Worm (Caenorhabditis elegans) whole organism, L4/young adult: ENCODE data around the gene bgnt-1.2.
"Not testable (repeated sequence)": the region's sequence is repeated elsewhere in the genome, so short reads cannot be mapped to it uniquely, and the experiment has no call there.

Source experiments
- W03F9.2 ChIP-seq: fragments of 150-350 bp; optimal IDR thresholded peaks from 2 replicates; lab custom pipeline; 2014; ENCODE audit warnings: missing biosample characterization, missing genetic modification characterization
- dao-5 ChIP-seq: sonication (generic microtip); optimal IDR thresholded peaks from 2 replicates; lab custom pipeline; 2016; ENCODE audit warnings: missing genotype, missing genetic modification characterization, moderate library complexity, missing compliant biosample characterization
- him-1 ChIP-seq: sonication (generic microtip); optimal IDR thresholded peaks from 2 replicates; lab custom pipeline; 2016; ENCODE audit warnings: missing genotype, missing genetic modification reagents, missing genetic modification characterization, missing compliant biosample characterization

Gene bgnt-1.2

DNA sequence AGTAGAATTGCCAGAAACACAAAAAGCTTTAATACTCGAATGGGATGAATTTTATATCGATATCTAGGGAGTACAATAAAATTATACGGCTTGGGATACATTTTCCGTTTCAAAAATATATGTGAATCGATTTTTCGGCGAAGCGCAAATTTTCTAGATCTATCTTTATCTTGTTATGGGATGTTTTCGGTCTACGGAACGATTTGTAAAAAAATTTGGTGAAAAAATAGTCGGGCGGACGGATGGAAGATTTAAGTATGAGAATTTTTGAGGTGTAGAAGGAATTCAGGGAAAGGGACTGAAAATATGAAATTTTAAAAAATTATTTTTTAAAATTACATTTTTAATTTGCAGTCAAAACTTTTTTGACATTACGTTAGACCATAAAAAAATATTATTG is 12.5 kb downstream of the bgnt-1.2 start, which contains the start of gene F22F7.4:
Gene F22F7.4 (minus strand): TSS at position 101 of the 400 bp plus-strand sequence.
- TF ChIP-seq him-1 (tag; lab: Kevin White, UChicago) (no peak), W03F9.2 (tag; lab: Kevin White, UChicago) (no peak), dao-5 (no peak)

DNA sequence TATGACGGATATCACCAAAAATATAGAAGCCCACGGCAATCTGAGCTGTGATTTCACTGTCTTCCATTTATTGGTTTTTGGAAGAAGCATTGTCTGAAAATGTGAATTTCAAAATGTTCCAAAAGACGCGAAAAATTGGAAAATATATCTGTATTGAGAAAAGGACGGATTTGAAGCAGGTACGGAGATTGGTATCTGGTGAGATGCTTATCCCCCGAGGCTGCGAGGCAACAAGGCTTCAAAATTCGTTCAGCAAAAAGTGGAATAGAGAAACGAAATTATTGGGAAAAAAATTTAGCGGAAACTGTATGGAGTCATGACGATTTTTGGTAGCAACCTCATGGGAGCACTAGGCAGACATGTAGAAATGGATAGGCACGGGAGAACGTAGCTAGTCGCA is 15.4 kb downstream of the bgnt-1.2 start, which contains the start of gene F36F12.1:
Gene F36F12.1 (minus strand): TSS at position 101 of the 400 bp plus-strand sequence.
- TF ChIP-seq W03F9.2 (tag; lab: Kevin White, UChicago) = no peak
- TF ChIP-seq dao-5 = no peak
- TF ChIP-seq him-1 (tag; lab: Kevin White, UChicago) = no peak

DNA sequence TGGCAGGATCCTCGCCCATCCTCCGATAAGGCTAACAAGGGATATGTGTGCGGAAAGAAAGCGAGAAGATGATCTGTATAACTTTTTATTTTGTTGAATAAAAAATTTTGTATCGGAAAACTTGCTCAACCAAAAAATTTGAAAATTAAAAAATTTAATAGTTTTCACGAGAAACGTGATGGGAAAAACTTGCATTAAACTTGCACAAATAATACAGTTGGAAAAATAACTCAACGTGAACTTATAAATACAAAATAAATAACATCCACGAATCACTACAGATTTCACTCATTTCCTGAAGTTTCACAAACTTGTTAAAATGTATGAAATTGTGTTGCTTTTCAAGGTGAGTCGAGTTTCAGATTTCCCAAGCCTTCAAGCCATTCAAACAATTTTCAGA is 19.4 kb downstream of the bgnt-1.2 start, which contains the start of gene F36F12.7:
Gene F36F12.7 (plus strand): TSS at position 301 of the 400 bp plus-strand sequence.
- TF ChIP-seq him-1 (tag; lab: Kevin White, UChicago) = no peak
- TF ChIP-seq dao-5 = no peak
- TF ChIP-seq W03F9.2 (tag; lab: Kevin White, UChicago) = no peak

DNA sequence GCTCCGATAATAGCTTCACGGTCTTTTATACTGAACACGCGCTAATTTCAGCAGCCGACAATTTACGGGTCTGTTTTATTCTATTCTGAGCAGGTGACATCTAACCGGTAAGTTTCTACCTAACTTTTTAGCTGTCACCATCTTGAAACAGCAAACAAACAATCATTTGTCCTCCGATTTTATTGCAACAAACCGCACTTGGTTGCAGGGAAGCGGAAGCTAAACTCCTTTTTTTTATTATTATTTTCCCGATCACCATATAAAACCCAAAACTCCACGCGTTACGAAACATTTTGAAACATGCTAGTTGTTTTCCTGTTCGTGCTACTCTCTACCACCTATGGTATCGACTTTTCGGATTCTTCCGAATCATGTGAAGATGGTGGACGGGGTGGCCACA is 20.8 kb downstream of the bgnt-1.2 start, which contains the start of gene clec-208:
Gene clec-208 (plus strand): TSS at position 301 of the 400 bp plus-strand sequence.
- no peak for TF ChIP-seq dao-5
- TF ChIP-seq W03F9.2 (tag; lab: Kevin White, UChicago) = no peak
- no peak for TF ChIP-seq him-1 (tag; lab: Kevin White, UChicago)

DNA sequence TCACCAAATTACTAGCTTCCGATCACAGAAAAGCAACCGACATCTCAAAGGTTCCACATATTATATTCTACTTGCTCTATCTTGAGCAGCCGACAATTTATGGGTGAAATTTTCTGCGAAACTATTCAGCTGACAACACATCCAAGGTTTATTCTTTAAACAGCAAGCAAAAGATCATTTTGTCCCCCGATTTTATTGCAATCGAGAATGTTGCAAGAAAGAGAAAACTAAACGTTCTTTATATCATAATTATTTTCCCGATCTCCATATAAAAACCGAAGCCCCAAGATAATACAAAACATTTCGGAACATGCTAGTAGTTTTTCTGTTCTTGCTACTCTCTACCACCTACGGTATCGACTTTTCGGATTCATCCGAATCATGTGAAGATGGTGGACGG is 22.7 kb downstream of the bgnt-1.2 start, which contains the start of gene clec-207:
Gene clec-207 (plus strand): TSS at position 301 of the 400 bp plus-strand sequence.
- TF ChIP-seq dao-5 (no peak), W03F9.2 (tag; lab: Kevin White, UChicago) (no peak), him-1 (tag; lab: Kevin White, UChicago) (no peak)

DNA sequence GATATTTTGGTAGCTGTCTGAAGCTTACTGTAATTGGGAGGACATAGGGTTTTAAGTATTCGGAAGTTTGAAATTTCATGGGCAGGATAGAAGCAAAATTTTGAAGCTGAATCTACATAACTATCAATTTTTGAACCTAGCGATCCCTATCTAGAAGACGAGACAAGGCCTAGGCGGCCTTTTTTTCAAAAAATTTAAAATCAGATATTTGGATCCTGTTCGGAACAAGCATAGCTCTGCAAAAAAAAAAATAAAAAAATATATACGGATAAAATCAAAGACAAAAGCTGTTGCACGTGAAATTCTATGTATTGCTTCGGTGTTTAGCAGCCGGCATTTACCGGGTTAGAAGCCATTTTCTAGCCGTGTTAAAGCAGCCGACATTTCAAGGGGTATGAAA is 23.3 kb downstream of the bgnt-1.2 start, which contains the start of gene F36F12.2:
Gene F36F12.2 (minus strand): TSS at position 101 of the 400 bp plus-strand sequence.
- TF ChIP-seq W03F9.2 (tag; lab: Kevin White, UChicago) (no peak), him-1 (tag; lab: Kevin White, UChicago) (no peak), dao-5 (no peak)

DNA sequence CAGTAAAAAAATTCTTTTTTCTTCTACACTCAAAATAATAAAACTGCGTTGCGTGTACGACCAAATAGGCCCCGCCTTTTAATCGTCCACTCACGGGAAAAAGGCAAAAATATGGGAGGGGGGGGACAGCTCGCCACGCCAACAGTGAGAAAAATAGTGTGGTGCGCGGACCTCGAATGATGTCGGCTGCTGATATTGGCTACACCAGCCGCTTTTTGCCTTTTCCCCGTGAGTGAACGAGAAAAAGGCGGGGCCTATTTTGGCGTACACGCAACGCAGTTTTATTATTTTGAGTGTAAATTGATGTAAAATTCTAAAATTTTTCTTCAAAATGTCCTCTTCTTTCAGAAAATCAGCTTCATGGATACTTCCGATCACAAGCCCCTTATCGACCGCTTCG is 28.2 kb downstream of the bgnt-1.2 start, which contains the start of gene ztf-28:
Gene ztf-28 (plus strand): TSS at position 349 of the 400 bp plus-strand sequence.
- TF ChIP-seq W03F9.2 (tag; lab: Kevin White, UChicago); dao-5; him-1 (tag; lab: Kevin White, UChicago): not testable (repeated sequence)

DNA sequence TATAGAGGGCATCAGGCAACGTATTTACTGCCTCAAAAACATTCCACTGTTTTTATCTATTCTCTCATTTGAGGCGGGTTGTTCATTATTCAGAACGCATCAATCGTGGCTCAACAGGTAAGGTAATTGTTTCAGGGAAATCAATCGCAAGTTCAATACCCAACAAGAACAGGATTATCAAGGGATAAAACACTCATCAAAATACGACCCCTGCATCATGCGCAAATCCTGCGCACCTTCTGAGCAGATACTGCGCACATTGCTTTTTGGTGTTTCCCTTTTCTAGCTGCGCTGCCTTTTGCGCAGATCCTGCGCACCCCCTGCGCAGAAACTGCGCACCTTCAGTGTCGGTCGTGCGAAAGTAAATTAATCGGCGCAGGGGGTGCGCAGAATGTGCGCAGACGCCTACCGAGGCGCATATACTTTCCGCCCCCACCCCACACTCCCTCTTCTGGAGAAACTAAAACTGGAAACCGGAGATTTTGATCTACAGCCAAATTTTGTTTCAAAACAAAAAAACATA is 32.7 kb downstream of the bgnt-1.2 start, which contains the start of gene F36F12.3:
Gene F36F12.3 (plus strand): TSS at position 51 of the 523 bp plus-strand sequence.
- not testable (repeated sequence) for TF ChIP-seq dao-5; him-1 (tag; lab: Kevin White, UChicago); W03F9.2 (tag; lab: Kevin White, UChicago)

DNA sequence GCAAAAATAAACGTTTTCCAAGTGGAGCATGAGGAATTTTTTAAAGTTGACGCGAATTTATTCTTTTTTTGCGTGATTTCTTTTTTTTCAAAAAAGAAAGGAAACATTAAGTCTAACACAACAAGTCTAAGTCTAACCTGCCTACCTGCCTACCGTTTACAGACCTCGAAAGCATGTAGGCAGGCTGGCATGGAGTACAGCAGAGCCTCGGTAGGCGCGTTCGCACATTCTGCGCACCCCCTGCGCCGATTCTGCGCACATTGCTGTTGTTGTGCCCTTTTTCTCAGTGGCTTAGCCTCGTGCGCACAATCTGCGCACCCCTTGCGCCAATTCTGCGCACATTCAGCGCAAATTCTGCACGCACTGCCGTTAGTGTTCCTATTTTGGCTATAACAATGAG is 34.6 kb downstream of the bgnt-1.2 start:
- TF ChIP-seq dao-5 (no peak), him-1 (tag; lab: Kevin White, UChicago) (no peak), W03F9.2 (tag; lab: Kevin White, UChicago) (no peak)

DNA sequence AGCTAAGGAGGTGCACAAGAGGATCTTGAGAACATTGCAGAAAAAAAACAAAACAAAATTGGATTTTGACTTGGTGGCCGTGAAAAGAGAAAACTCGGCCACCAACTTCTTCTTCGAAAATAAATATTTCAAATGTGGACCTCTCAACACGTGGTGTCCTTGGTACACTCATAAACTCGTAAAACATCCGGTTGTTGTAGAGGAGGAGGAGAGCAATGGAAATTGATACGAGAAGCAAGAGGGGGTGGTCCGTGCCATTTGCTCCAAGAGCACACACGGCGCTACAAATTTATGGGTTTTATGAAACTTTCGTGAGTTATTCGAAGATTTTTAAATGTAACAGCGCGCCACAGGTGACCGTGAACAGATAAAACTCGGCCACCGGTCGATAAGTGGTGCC is 36.6 kb downstream of the bgnt-1.2 start:
- no peak for TF ChIP-seq dao-5
- TF ChIP-seq W03F9.2 (tag; lab: Kevin White, UChicago) = no peak
- no peak for TF ChIP-seq him-1 (tag; lab: Kevin White, UChicago)

DNA sequence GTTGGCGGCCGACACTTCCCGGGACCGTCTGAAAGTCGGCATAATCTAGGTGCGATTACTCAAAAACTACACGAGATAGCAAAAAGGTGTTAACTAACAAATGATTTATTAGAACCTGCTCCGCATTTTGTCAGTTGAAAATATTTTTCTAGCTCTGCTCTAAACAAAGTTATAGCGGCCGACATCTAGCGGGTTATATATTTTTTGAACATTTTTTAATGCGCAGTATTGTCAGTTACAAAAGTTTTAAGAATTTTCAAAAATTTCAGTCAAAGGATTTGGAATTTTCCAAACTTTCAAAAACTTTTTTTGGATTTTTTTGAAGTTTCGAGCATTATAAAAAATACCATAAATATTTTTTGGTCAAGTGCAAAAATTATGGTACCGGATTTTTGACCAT is 37.2 kb downstream of the bgnt-1.2 start:
- no peak for TF ChIP-seq dao-5
- TF ChIP-seq W03F9.2 (tag; lab: Kevin White, UChicago) = no peak
- TF ChIP-seq him-1 (tag; lab: Kevin White, UChicago) = no peak

DNA sequence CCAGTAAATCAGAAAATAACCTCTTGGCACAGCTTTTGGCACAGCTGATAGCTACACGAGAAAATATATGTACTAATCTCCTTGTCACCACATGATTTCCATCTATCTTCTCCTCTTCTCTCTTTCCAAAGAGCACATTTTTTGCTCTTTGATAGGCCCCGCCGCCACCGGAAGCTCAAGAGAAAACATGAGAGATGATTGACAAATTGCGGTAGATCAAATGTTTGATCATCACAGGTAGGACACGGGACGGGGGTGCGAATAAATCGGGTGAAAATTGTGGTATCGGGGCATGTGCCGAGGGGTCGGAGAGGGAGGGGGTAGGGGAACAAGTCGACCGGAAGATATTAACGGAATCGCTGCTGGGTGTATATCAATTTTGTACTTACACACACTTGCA is 42.4 kb downstream of the bgnt-1.2 start:
- TF ChIP-seq him-1 (tag; lab: Kevin White, UChicago) (no peak), dao-5 (no peak), W03F9.2 (tag; lab: Kevin White, UChicago) (no peak)

DNA sequence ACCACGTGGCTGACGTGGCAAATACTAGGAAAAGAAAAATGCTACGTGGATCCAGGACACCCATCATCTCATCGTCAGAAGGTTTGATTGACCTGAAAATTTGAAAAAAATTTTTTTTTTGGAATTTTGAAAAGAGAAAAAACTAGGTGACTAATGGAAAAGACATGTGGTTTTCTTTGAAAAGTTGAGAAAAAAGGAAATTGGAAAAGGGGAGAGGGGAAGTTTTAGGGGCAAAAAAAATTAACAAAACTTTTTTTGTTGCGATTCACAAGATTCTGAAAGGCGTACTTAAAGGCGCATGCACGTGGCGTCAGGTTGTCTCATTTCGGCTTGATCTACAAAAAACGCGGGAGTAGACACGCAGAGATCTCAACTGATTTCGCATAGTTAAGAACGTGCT is 45.7 kb downstream of the bgnt-1.2 start, which contains the start of gene Y40B10A.9:
Gene Y40B10A.9 (minus strand): TSS at position 101 of the 400 bp plus-strand sequence.
- TF ChIP-seq W03F9.2 (tag; lab: Kevin White, UChicago) (no peak), him-1 (tag; lab: Kevin White, UChicago) (no peak), dao-5 (no peak)

DNA sequence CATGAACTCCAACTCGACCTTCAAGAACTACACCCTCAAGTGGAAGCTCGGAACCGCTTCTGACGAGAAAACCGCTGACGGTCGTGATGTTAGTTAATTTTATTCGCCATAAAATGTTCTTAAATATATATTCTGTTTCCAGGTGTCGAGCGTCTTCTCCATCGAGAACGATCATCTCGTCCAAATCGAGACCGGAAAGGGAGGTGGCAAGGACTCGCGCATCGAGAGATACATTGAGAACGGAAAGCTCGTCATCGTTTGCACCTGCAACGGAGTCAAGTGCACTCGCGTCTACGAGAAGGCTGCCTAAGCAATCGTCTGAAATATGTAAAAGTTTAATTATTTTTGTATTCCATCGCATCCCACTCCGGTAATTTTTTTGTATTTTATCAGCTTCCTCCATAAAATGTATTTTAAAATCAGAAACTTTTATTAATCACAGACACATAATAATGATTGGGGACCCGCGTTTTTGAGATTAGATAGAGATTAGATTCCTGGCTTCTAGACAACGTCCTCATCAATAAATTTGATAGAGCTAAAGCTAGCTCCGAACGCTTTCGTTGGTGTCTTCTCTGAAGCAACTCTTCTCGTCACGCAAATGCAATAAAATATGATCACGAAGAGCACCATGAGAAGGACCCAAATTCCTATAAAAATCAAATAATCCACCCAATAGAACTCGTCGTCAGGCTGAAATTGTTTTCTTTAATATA is 49.6 kb downstream of the bgnt-1.2 start:
- TF ChIP-seq dao-5 (no peak), him-1 (tag; lab: Kevin White, UChicago) (no peak), W03F9.2 (tag; lab: Kevin White, UChicago) (no peak)
